Worm (Caenorhabditis elegans) whole organism, mixed stage, embryonic: ENCODE data around the gene skpo-1.

Source experiments
- ces-1 ChIP-seq: fragments of 150-350 bp; optimal IDR thresholded peaks from 2 replicates; lab custom pipeline; 2014; ENCODE audit warnings: missing biosample characterization, missing genetic modification reagents, missing genetic modification characterization
- elt-1 ChIP-seq: sonication (generic microtip); optimal IDR thresholded peaks from 2 replicates; lab custom pipeline; 2017; ENCODE audit warnings: missing genetic modification characterization, mild to moderate bottlenecking, missing compliant biosample characterization, antibody characterized with exemption, moderate library complexity, borderline replicate concordance; ENCODE audit not compliant: insufficient read depth
- hlh-1 ChIP-seq: fragments of 150-350 bp; optimal IDR thresholded peaks from 2 replicates; lab custom pipeline; 2014; ENCODE audit warnings: missing biosample characterization, missing genetic modification reagents, missing genetic modification characterization
- lin-13 ChIP-seq: fragments of 150-350 bp; optimal IDR thresholded peaks from 2 replicates; lab custom pipeline; 2014; ENCODE audit warnings: missing biosample characterization, missing genetic modification characterization
- lsy-2 ChIP-seq: fragments of 150-350 bp; optimal IDR thresholded peaks from 2 replicates; lab custom pipeline; 2014; ENCODE audit warnings: missing biosample characterization, missing genetic modification characterization
- nhr-237 ChIP-seq: fragments of 150-350 bp; optimal IDR thresholded peaks from 2 replicates; lab custom pipeline; 2014; ENCODE audit warnings: missing biosample characterization, missing genetic modification characterization
- nhr-28 ChIP-seq: fragments of 150-350 bp; optimal IDR thresholded peaks from 2 replicates; lab custom pipeline; 2014; ENCODE audit warnings: missing biosample characterization, missing genetic modification characterization
- nhr-76 ChIP-seq: sonication (generic microtip); optimal IDR thresholded peaks from 2 replicates; lab custom pipeline; 2017; ENCODE audit warnings: missing biosample characterization, missing genetic modification characterization
- sem-2 ChIP-seq: fragments of 200-800 bp; sonication (Bioruptor generic); optimal IDR thresholded peaks from 2 replicates; lab custom pipeline; 2018; ENCODE audit warnings: mild to moderate bottlenecking, missing genetic modification characterization, missing compliant biosample characterization
- snpc-4 ChIP-seq: fragments of 150-350 bp; optimal IDR thresholded peaks from 2 replicates; lab custom pipeline; 2014; ENCODE audit warnings: missing biosample characterization, missing genetic modification characterization
- tbx-8 ChIP-seq: fragments of 200-800 bp; sonication (Bioruptor generic); optimal IDR thresholded peaks from 2 replicates; lab custom pipeline; 2018; ENCODE audit warnings: mild to moderate bottlenecking, missing genetic modification characterization, moderate library complexity, missing compliant biosample characterization
- unc-39 ChIP-seq: fragments of 150-350 bp; optimal IDR thresholded peaks from 2 replicates; lab custom pipeline; 2014; ENCODE audit warnings: missing biosample characterization, missing genetic modification characterization
- unc-62 ChIP-seq: fragments of 150-350 bp; optimal IDR thresholded peaks from 2 replicates; lab custom pipeline; 2014; ENCODE audit warnings: missing biosample characterization, missing genetic modification reagents, missing genetic modification characterization
- ztf-11 ChIP-seq: fragments of 150-350 bp; optimal IDR thresholded peaks from 2 replicates; lab custom pipeline; 2014; ENCODE audit warnings: missing biosample characterization, missing genetic modification characterization

ce11 chrII:8394205-8394604 lies 10.4 kb downstream of the skpo-1 start, which contains the start of gene F49E12.8:
- no peak for TF ChIP-seq unc-39
- no peak for TF ChIP-seq nhr-76
- TF ChIP-seq snpc-4: no peak
- no peak for TF ChIP-seq lin-13 (tag; lab: Kevin White, UChicago)
- no peak for TF ChIP-seq unc-62 (GFP tag; lab: Kevin White, UChicago)
- TF ChIP-seq sem-2: no peak
- no peak for TF ChIP-seq ztf-11 (tag; lab: Kevin White, UChicago)
- TF ChIP-seq elt-1: no peak
- no peak for TF ChIP-seq nhr-237
- no peak for TF ChIP-seq lsy-2 (tag; lab: Kevin White, UChicago)
- TF ChIP-seq tbx-8 (GFP tag; lab: Kevin White, UChicago): no peak
- TF ChIP-seq ces-1 (GFP tag; lab: Kevin White, UChicago): no peak
- no peak for TF ChIP-seq nhr-28 (tag; lab: Kevin White, UChicago)
- no peak for TF ChIP-seq hlh-1 (tag; lab: Kevin White, UChicago)
